Fruit fly (Drosophila melanogaster) whole organism, prepupa: ENCODE measurements around the gene CG15418.

Source experiments
- CG10631 ChIP-seq: fragments of 200-800 bp; sonication (Bioruptor generic); optimal IDR thresholded peaks from 2 replicates; lab custom pipeline; 2016; ENCODE audit warnings: missing biosample characterization, missing genetic modification characterization
- CG10669 ChIP-seq: fragments of 200-800 bp; sonication (Bioruptor generic); optimal IDR thresholded peaks from 3 replicates; lab custom pipeline; 2018; ENCODE audit warnings: missing biosample characterization, mild to moderate bottlenecking, missing genetic modification characterization, moderate library complexity
- CG11294 ChIP-seq: fragments of 200-800 bp; sonication (Bioruptor generic); IDR thresholded peaks from 2 replicates; pipeline ENCODE4 v1.3.6; 2022; ENCODE audit warnings: missing biosample characterization, missing genetic modification characterization
- CG15336 ChIP-seq: fragments of 200-800 bp; sonication (Bioruptor generic); IDR thresholded peaks from 2 replicates; pipeline ENCODE4 v1.3.6; 2022; ENCODE audit warnings: missing biosample characterization, missing genetic modification characterization
- CG1621 ChIP-seq: fragments of 200-800 bp; sonication (Bioruptor generic); optimal IDR thresholded peaks from 3 replicates; lab custom pipeline; 2018; ENCODE audit warnings: missing biosample characterization, mild to moderate bottlenecking, missing genetic modification characterization
- CG16779 ChIP-seq: fragments of 200-800 bp; sonication (Bioruptor generic); optimal IDR thresholded peaks from 3 replicates; lab custom pipeline; 2017; ENCODE audit warnings: missing biosample characterization, mild to moderate bottlenecking, missing genetic modification characterization
- CG3032 ChIP-seq: fragments of 200-800 bp; optimal IDR thresholded peaks from 2 replicates; lab custom pipeline; 2019; ENCODE audit warnings: missing biosample characterization, mild to moderate bottlenecking, missing genetic modification characterization, moderate library complexity
- CG31627 ChIP-seq: fragments of 200-800 bp; sonication (Bioruptor generic); optimal IDR thresholded peaks from 3 replicates; lab custom pipeline; 2016; ENCODE audit warnings: missing biosample characterization, missing genetic modification characterization
- CG32006 ChIP-seq: fragments of 200-800 bp; sonication (Bioruptor generic); optimal IDR thresholded peaks from 3 replicates; lab custom pipeline; 2017; ENCODE audit warnings: missing biosample characterization, mild to moderate bottlenecking, missing genetic modification characterization
- CG34406 ChIP-seq: fragments of 200-800 bp; sonication (Bioruptor generic); optimal IDR thresholded peaks from 3 replicates; lab custom pipeline; 2016; ENCODE audit warnings: missing biosample characterization, missing genetic modification characterization
- CG3919 ChIP-seq: fragments of 200-800 bp; sonication (Bioruptor generic); optimal IDR thresholded peaks from 3 replicates; lab custom pipeline; 2016; ENCODE audit warnings: missing biosample characterization, missing genetic modification characterization
- CG6163 ChIP-seq: fragments of 200-800 bp; sonication (Bioruptor generic); IDR thresholded peaks from 3 replicates; pipeline ENCODE4 v1.3.6; 2022; ENCODE audit warnings: missing biosample characterization, missing genetic modification characterization
- CG6276 ChIP-seq: fragments of 200-800 bp; sonication (Bioruptor generic); optimal IDR thresholded peaks from 2 replicates; lab custom pipeline; 2017; ENCODE audit warnings: missing biosample characterization, mild to moderate bottlenecking, missing genetic modification characterization
- CG6792 ChIP-seq: fragments of 200-800 bp; sonication (Bioruptor generic); optimal IDR thresholded peaks from 3 replicates; lab custom pipeline; 2016; ENCODE audit warnings: missing biosample characterization, missing genetic modification characterization
- CG6808 ChIP-seq: fragments of 200-800 bp; sonication (Bioruptor generic); optimal IDR thresholded peaks from 3 replicates; lab custom pipeline; 2017; ENCODE audit warnings: missing biosample characterization, missing genetic modification characterization, mild to moderate bottlenecking, moderate library complexity, missing genetic modification reagents
- CG8632 ChIP-seq: fragments of 200-800 bp; sonication (Bioruptor generic); optimal IDR thresholded peaks from 3 replicates; lab custom pipeline; 2016; ENCODE audit warnings: missing biosample characterization, missing genetic modification characterization
- CG9139 ChIP-seq: fragments of 200-800 bp; sonication (Bioruptor generic); optimal IDR thresholded peaks from 3 replicates; lab custom pipeline; 2017; ENCODE audit warnings: missing biosample characterization, mild to moderate bottlenecking, missing genetic modification characterization
- Eip75B ChIP-seq: fragments of 200-800 bp; sonication (Bioruptor generic); optimal IDR thresholded peaks from 3 replicates; lab custom pipeline; 2016; ENCODE audit warnings: missing biosample characterization, missing genetic modification characterization
- Eip78C ChIP-seq: fragments of 200-800 bp; sonication (Bioruptor generic); peaks from one replicate; lab custom pipeline; 2016; ENCODE audit warnings: missing biosample characterization, missing genetic modification characterization
- Ets96B ChIP-seq: fragments of 200-800 bp; optimal IDR thresholded peaks from 2 replicates; lab custom pipeline; 2019; ENCODE audit warnings: missing biosample characterization, mild to moderate bottlenecking, missing genetic modification characterization, moderate library complexity
- Hr38 ChIP-seq: sonication (Bioruptor generic); optimal IDR thresholded peaks from 2 replicates; lab custom pipeline; 2016; ENCODE audit warnings: missing biosample characterization, missing genetic modification characterization
- Hr39 ChIP-seq: fragments of 200-800 bp; sonication (Bioruptor generic); optimal IDR thresholded peaks from 2 replicates; lab custom pipeline; 2016; ENCODE audit warnings: missing biosample characterization, missing genetic modification characterization
- Met ChIP-seq: fragments of 200-800 bp; sonication (Bioruptor generic); optimal IDR thresholded peaks from 3 replicates; lab custom pipeline; 2016; ENCODE audit warnings: missing biosample characterization, missing genetic modification characterization
- OdsH ChIP-seq: fragments of 200-800 bp; sonication (Bioruptor generic); optimal IDR thresholded peaks from 3 replicates; lab custom pipeline; 2016; ENCODE audit warnings: missing biosample characterization, missing genetic modification characterization
- Smox ChIP-seq: fragments of 200-800 bp; sonication (Bioruptor generic); optimal IDR thresholded peaks from 3 replicates; lab custom pipeline; 2016; ENCODE audit warnings: missing biosample characterization, missing genetic modification characterization
- Sox102F ChIP-seq: fragments of 200-800 bp; sonication (Bioruptor generic); optimal IDR thresholded peaks from 2 replicates; lab custom pipeline; 2016; ENCODE audit warnings: missing biosample characterization, mild to moderate bottlenecking, missing genetic modification characterization
- Sox15 ChIP-seq: fragments of 200-800 bp; sonication (Bioruptor generic); optimal IDR thresholded peaks from 3 replicates; lab custom pipeline; 2016; ENCODE audit warnings: missing biosample characterization, missing genetic modification characterization
- achi ChIP-seq: fragments of 200-800 bp; sonication (Bioruptor generic); optimal IDR thresholded peaks from 3 replicates; lab custom pipeline; 2016; ENCODE audit warnings: missing biosample characterization, missing genetic modification characterization
- cyc ChIP-seq: fragments of 200-800 bp; sonication (Bioruptor generic); optimal IDR thresholded peaks from 3 replicates; lab custom pipeline; 2016; ENCODE audit warnings: missing biosample characterization, missing genetic modification characterization
- dac ChIP-seq: fragments of 200-800 bp; sonication (Bioruptor generic); optimal IDR thresholded peaks from 2 replicates; lab custom pipeline; 2017; ENCODE audit warnings: missing biosample characterization, mild to moderate bottlenecking, missing genetic modification characterization
- dsx ChIP-seq: fragments of 200-800 bp; optimal IDR thresholded peaks from 3 replicates; lab custom pipeline; 2019; ENCODE audit warnings: missing biosample characterization, mild to moderate bottlenecking, missing genetic modification characterization, moderate library complexity; ENCODE audit not compliant: poor library complexity, severe bottlenecking
- esn ChIP-seq: fragments of 200-800 bp; sonication (Bioruptor generic); optimal IDR thresholded peaks from 2 replicates; lab custom pipeline; 2016; ENCODE audit warnings: missing biosample characterization, mild to moderate bottlenecking, missing genetic modification characterization, moderate library complexity
- fd59A ChIP-seq: fragments of 200-800 bp; sonication (Bioruptor generic); optimal IDR thresholded peaks from 2 replicates; lab custom pipeline; 2017; ENCODE audit warnings: missing biosample characterization, mild to moderate bottlenecking, missing genetic modification characterization, missing genetic modification reagents
- fkh ChIP-seq: fragments of 200-800 bp; sonication (Bioruptor generic); optimal IDR thresholded peaks from 3 replicates; lab custom pipeline; 2017; ENCODE audit warnings: missing biosample characterization, mild to moderate bottlenecking, missing genetic modification characterization, moderate library complexity
- lz ChIP-seq: fragments of 200-800 bp; sonication (Bioruptor generic); optimal IDR thresholded peaks from 3 replicates; lab custom pipeline; 2016; ENCODE audit warnings: missing biosample characterization, missing genetic modification characterization
- net ChIP-seq: fragments of 200-800 bp; sonication (Bioruptor generic); optimal IDR thresholded peaks from 3 replicates; lab custom pipeline; 2016; ENCODE audit warnings: missing biosample characterization, missing genetic modification characterization
- pdm3 ChIP-seq: fragments of 200-800 bp; sonication (Bioruptor generic); optimal IDR thresholded peaks from 3 replicates; lab custom pipeline; 2016; ENCODE audit warnings: missing biosample characterization, missing genetic modification characterization
- salr ChIP-seq, 2 experiments: fragments of 200-800 bp; sonication (Bioruptor generic); optimal IDR thresholded peaks; 3 replicates each; lab custom pipeline; 2016 to 2018; ENCODE audit warnings: missing biosample characterization in 2 of 2, missing genetic modification characterization in 2 of 2, mild to moderate bottlenecking in 1 of 2
- svp ChIP-seq: fragments of 200-800 bp; sonication (Bioruptor generic); peaks from one replicate; lab custom pipeline; 2016; ENCODE audit warnings: missing biosample characterization, missing genetic modification characterization
- topi ChIP-seq: fragments of 200-800 bp; sonication (Bioruptor generic); optimal IDR thresholded peaks from 3 replicates; lab custom pipeline; 2016; ENCODE audit warnings: missing biosample characterization, missing genetic modification characterization

CG15418 gene

dm6 chr2L:3587286-3587685 lies 34.2 kb downstream of the CG15418 start (continued):
- TF ChIP-seq CG6163 (GFP tag; lab: Robert Waterston, UW) (peak; percentile 40; the same call in 1 of the 3 replicates), Sox102F (GFP tag; lab: Kevin White, UChicago) (peak; percentile 50), CG11294 (GFP tag; lab: Robert Waterston, UW) (no peak), CG9139 (GFP tag; lab: Kevin White, UChicago) (no peak), salr (GFP tag; optimal IDR thresholded peaks at IDR 0.05; lab: Kevin White, UChicago) (no peak), fkh (GFP tag; lab: Kevin White, UChicago) (no peak), Hr38 (GFP tag; lab: Kevin White, UChicago) (no peak), Hr39 (GFP tag; lab: Kevin White, UChicago) (peak; percentile 52), Eip75B (GFP tag; lab: Kevin White, UChicago) (peak; percentile 16), CG8632 (no peak), CG6792 (GFP tag; lab: Kevin White, UChicago) (peak; percentile 7), svp (GFP tag; lab: Kevin White, UChicago) (peak; percentile 71), CG16779 (tag; lab: Kevin White, UChicago) (no peak), CG34406 (GFP tag; lab: Kevin White, UChicago) (no peak), Ets96B (tag; lab: Kevin White, UChicago) (no peak), net (GFP tag; lab: Kevin White, UChicago) (no peak), dac (GFP tag; lab: Kevin White, UChicago) (no peak), CG10631 (GFP tag; lab: Kevin White, UChicago) (peak; percentile 13), pdm3 (peak; percentile 6), Sox15 (GFP tag; lab: Kevin White, UChicago) (no peak), CG3919 (GFP tag; lab: Kevin White, UChicago) (peak; percentile 17), OdsH (GFP tag; lab: Kevin White, UChicago) (peak; percentile 17), Met (peak; percentile 53)

DNA sequence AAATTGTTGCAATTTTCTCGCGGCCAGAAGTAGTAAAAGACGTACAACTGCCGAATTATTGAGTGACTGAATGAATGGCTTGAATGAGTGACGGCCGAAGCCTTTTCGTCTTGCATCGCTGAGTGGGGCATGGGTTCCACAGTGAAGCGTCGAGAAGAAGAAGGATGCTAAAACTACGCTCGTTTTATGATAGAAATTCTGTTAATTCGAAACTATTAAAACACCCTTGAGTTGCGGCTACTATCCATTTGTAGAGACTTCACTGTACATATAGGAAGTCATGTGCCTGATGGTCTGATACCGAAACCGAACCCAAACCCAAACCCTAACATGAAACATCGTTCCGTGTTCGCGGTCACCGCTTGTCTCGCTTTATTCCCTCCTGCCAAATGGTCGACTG lies 36.2 kb downstream of the CG15418 start:
- TF ChIP-seq Eip78C (GFP tag; lab: Kevin White, UChicago) (peak; percentile 11), dsx (GFP tag; lab: Kevin White, UChicago) (no peak), CG10669 (GFP tag; lab: Kevin White, UChicago) (no peak), svp (GFP tag; lab: Kevin White, UChicago) (peak; percentile 52), Sox102F (GFP tag; lab: Kevin White, UChicago) (no peak), CG3032 (no peak)

DNA sequence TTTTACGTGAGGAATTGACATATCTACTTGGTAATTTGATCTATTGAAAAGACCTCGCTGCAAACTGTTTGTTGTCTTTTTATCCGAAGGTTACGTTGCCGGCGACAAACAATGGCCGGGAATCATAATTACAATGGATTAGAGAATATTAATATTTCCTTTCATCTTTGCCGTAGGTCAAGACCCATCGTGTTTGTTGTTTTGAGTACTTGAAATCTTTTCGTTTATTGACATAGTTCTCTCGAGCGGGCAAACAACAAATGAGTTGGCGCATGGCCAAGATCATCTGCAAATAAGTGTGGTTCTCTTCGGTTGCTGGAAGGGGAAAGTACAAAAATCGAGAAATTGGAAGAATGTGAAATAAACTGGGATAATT lies 37.2 kb downstream of the CG15418 start:
- TF ChIP-seq CG16779 (tag; lab: Kevin White, UChicago) = no peak
- no peak for TF ChIP-seq esn (GFP tag; lab: Kevin White, UChicago)
- no peak for TF ChIP-seq CG32006 (GFP tag; lab: Kevin White, UChicago)
- no peak for TF ChIP-seq CG15336 (GFP tag; lab: Robert Waterston, UW)
- TF ChIP-seq fkh (GFP tag; lab: Kevin White, UChicago) = peak; percentile 51
- no peak for TF ChIP-seq CG6276

DNA sequence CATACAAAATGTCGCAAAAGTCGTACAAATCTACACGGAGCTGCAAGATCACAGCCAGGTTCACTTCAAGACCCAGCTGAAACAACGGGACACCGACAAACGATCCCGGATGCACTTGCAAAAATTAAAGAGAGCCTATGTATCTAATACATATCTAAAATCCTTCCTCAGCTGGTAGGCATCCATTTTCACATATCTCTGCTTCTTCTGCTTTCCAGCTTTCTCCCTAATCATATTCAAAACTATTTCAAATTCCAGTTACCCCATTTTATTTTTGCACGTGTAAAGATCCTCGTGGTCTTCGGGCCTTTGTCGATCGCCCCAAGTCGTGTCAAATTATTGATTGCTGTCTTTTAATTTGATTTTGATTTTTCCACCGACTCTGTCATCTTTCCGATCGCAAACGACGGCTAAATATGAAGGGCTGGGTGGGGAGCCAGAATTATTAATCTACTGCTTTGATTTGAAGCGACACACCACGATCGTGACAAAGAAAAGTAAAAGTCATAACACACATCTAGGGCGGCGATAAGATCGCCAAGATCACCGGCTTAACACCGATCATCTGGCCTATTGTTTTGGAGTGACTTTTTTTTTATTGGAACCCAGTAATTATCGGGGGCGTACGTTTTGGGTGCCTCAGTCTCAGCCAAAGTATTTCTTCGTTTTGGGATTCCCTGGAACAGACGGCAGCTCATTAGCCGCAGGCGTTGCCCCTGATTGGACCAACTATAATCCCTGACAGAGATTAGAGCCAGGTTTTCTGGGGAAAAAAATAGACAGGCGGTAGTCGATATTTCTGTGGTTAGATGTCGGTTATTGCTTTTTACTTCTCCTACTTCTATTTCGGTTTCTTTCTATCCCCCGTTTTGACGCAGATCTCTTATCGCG lies 37.9 kb downstream of the CG15418 start:
- TF ChIP-seq lz (GFP tag; lab: Kevin White, UChicago) (peak; percentile 37), CG31627 (GFP tag; lab: Kevin White, UChicago) (peak; percentile 58), CG6163 (GFP tag; lab: Robert Waterston, UW) (peak; percentile 65), topi (GFP tag; lab: Kevin White, UChicago) (peak; percentile 54), Ets96B (tag; lab: Kevin White, UChicago) (peak; percentile 63), net (GFP tag; lab: Kevin White, UChicago) (no peak), pdm3 (peak; percentile 27), CG32006 (GFP tag; lab: Kevin White, UChicago) (peak; percentile 21), Sox15 (GFP tag; lab: Kevin White, UChicago) (no peak), Eip78C (GFP tag; lab: Kevin White, UChicago) (peak; percentile 70), CG6792 (GFP tag; lab: Kevin White, UChicago) (peak; percentile 20), CG6808 (peak; percentile 38), CG3032 (peak; percentile 46), Eip75B (GFP tag; lab: Kevin White, UChicago) (peak; percentile 36), cyc (GFP tag; lab: Kevin White, UChicago) (peak; percentile 49), CG11294 (GFP tag; lab: Robert Waterston, UW) (no peak), CG1621 (tag; lab: Kevin White, UChicago) (no peak), Smox (peak; percentile 22), Met (peak; percentile 58), achi (GFP tag; lab: Kevin White, UChicago) (peak; percentile 2), Hr39 (GFP tag; lab: Kevin White, UChicago) (peak; percentile 59), fd59A (GFP tag; lab: Kevin White, UChicago) (peak; percentile 39), esn (GFP tag; lab: Kevin White, UChicago) (peak; percentile 45), salr (GFP tag; optimal IDR thresholded peaks at IDR 0.05; lab: Kevin White, UChicago) (no peak), Sox102F (GFP tag; lab: Kevin White, UChicago) (peak; percentile 35), CG10631 (GFP tag; lab: Kevin White, UChicago) (peak; percentile 17), CG10669 (GFP tag; lab: Kevin White, UChicago) (peak; percentile 37), CG8632 (peak; percentile 2)
